Worm (Caenorhabditis elegans) whole organism, L1 larva: Measurements from ENCODE around the gene T22D1.3.

Experiments
- C04F5.9 ChIP-seq: sonication (generic microtip); optimal IDR thresholded peaks from 2 replicates; lab custom pipeline; 2016; ENCODE audit warnings: missing genetic modification characterization, missing compliant biosample characterization
- ama-1 ChIP-seq: fragments of 150-350 bp; optimal IDR thresholded peaks from 2 replicates; lab custom pipeline; 2014
- ceh-63 ChIP-seq: fragments of 200-800 bp; sonication (Bioruptor generic); optimal IDR thresholded peaks from 2 replicates; lab custom pipeline; 2018; ENCODE audit warnings: mild to moderate bottlenecking, missing genetic modification characterization, missing compliant biosample characterization
- ceh-82 ChIP-seq, 3 experiments: fragments of 150-350 bp in 1 of 3; sonication (generic microtip) in 2 of 3; optimal IDR thresholded peaks; 2 replicates each; lab custom pipeline; 2014 to 2017; ENCODE audit warnings: missing biosample characterization in 3 of 3, missing genetic modification characterization in 3 of 3
- ces-1 ChIP-seq: fragments of 150-350 bp; optimal IDR thresholded peaks from 2 replicates; lab custom pipeline; 2014; ENCODE audit warnings: missing biosample characterization, missing genetic modification reagents, missing genetic modification characterization
- dpl-1 ChIP-seq, 3 experiments: fragments of 150-350 bp in 2 of 3; sonication (generic microtip) in 1 of 3; optimal IDR thresholded peaks; 2 replicates each; lab custom pipeline; 2014 to 2017; ENCODE audit warnings: missing biosample characterization in 3 of 3, missing genetic modification characterization in 3 of 3, missing genetic modification reagents in 3 of 3
- dsc-1 ChIP-seq: sonication (generic microtip); optimal IDR thresholded peaks from 2 replicates; lab custom pipeline; 2016; ENCODE audit warnings: mild to moderate bottlenecking, missing genetic modification characterization, missing compliant biosample characterization
- efl-1 ChIP-seq, 4 experiments: fragments of 150-350 bp; optimal IDR thresholded peaks in 3 of 4; peaks in 1 of 4; 1 replicate in 1 of 4; 2 replicates in 3 of 4; lab custom pipeline; 2014; ENCODE audit warnings: missing biosample characterization in 2 of 4, missing genetic modification characterization in 2 of 4, missing genetic modification reagents in 2 of 4
- egl-13 ChIP-seq: sonication (generic microtip); optimal IDR thresholded peaks from 2 replicates; lab custom pipeline; 2016; ENCODE audit warnings: missing genotype, missing genetic modification reagents, missing genetic modification characterization, missing compliant biosample characterization
- ets-5 ChIP-seq: fragments of 200-800 bp; sonication (Bioruptor generic); IDR thresholded peaks from 2 replicates; pipeline ENCODE4 v1.3.6; 2022; ENCODE audit warnings: missing genetic modification characterization, missing compliant biosample characterization
- fkh-10 ChIP-seq: sonication (generic microtip); optimal IDR thresholded peaks from 2 replicates; lab custom pipeline; 2017; ENCODE audit warnings: missing biosample characterization, missing genetic modification reagents, missing genetic modification characterization
- fkh-4 ChIP-seq: sonication (generic microtip); optimal IDR thresholded peaks from 2 replicates; lab custom pipeline; 2016; ENCODE audit warnings: missing compliant biosample characterization, missing genetic modification characterization, borderline replicate concordance
- fkh-8 ChIP-seq: sonication (generic microtip); optimal IDR thresholded peaks from 2 replicates; lab custom pipeline; 2016; ENCODE audit warnings: mild to moderate bottlenecking, missing genetic modification characterization, missing compliant biosample characterization
- hlh-4 ChIP-seq: sonication (generic microtip); optimal IDR thresholded peaks from 2 replicates; lab custom pipeline; 2016; ENCODE audit warnings: mild to moderate bottlenecking, missing genetic modification characterization, missing compliant biosample characterization
- irx-1 ChIP-seq: sonication (generic microtip); optimal IDR thresholded peaks from 2 replicates; lab custom pipeline; 2016; ENCODE audit warnings: missing genetic modification characterization, missing compliant biosample characterization
- isw-1 ChIP-seq: fragments of 200-800 bp; sonication (Bioruptor generic); IDR thresholded peaks from 2 replicates; pipeline ENCODE4 v1.3.6; 2022; ENCODE audit warnings: missing genetic modification characterization, missing compliant biosample characterization
- jun-1 ChIP-seq: fragments of 150-350 bp; optimal IDR thresholded peaks from 2 replicates; lab custom pipeline; 2014; ENCODE audit warnings: missing biosample characterization, missing genetic modification reagents, missing genetic modification characterization
- lin-14 ChIP-seq: fragments of 200-800 bp; sonication (Bioruptor generic); optimal IDR thresholded peaks from 2 replicates; lab custom pipeline; 2018; ENCODE audit warnings: mild to moderate bottlenecking, missing genetic modification characterization, moderate library complexity, missing compliant biosample characterization
- lin-35 ChIP-seq, 2 experiments: fragments of 150-350 bp; optimal IDR thresholded peaks; 2 replicates each; lab custom pipeline; 2014; ENCODE audit warnings: missing biosample characterization in 2 of 2, missing genetic modification characterization in 2 of 2, missing genetic modification reagents in 2 of 2
- lir-3 ChIP-seq: sonication (generic microtip); optimal IDR thresholded peaks from 2 replicates; lab custom pipeline; 2016; ENCODE audit warnings: mild to moderate bottlenecking, missing genetic modification characterization, moderate library complexity, missing compliant biosample characterization; ENCODE audit not compliant: poor library complexity
- lsy-2 ChIP-seq, 2 experiments: fragments of 150-350 bp; optimal IDR thresholded peaks; 2 replicates each; lab custom pipeline; 2014; ENCODE audit warnings: missing biosample characterization in 2 of 2, missing genetic modification characterization in 2 of 2
- nhr-20 ChIP-seq: sonication (generic microtip); optimal IDR thresholded peaks from 2 replicates; lab custom pipeline; 2016; ENCODE audit warnings: mild to moderate bottlenecking, missing genetic modification characterization, missing compliant biosample characterization
- nhr-47 ChIP-seq: sonication (generic microtip); optimal IDR thresholded peaks from 2 replicates; lab custom pipeline; 2016; ENCODE audit warnings: mild to moderate bottlenecking, missing genetic modification characterization, moderate library complexity, missing compliant biosample characterization
- nhr-71 ChIP-seq: sonication (generic microtip); optimal IDR thresholded peaks from 2 replicates; lab custom pipeline; 2016; ENCODE audit warnings: mild to moderate bottlenecking, missing genetic modification characterization, moderate library complexity, missing compliant biosample characterization
- nhr-76 ChIP-seq: sonication (generic microtip); optimal IDR thresholded peaks from 2 replicates; lab custom pipeline; 2017; ENCODE audit warnings: missing biosample characterization, missing genetic modification characterization
- nhr-77 ChIP-seq: fragments of 150-350 bp; optimal IDR thresholded peaks from 2 replicates; lab custom pipeline; 2014; ENCODE audit warnings: missing biosample characterization, missing genetic modification characterization
- nhr-84 ChIP-seq: sonication (generic microtip); optimal IDR thresholded peaks from 2 replicates; lab custom pipeline; 2017; ENCODE audit warnings: missing biosample characterization, missing genetic modification characterization
- nhr-85 ChIP-seq: sonication (generic microtip); peaks from one replicate; lab custom pipeline; 2016; ENCODE audit warnings: missing genetic modification characterization, inconsistent platforms, missing compliant biosample characterization
- pax-3 ChIP-seq: fragments of 200-800 bp; sonication (Bioruptor generic); optimal IDR thresholded peaks from 2 replicates; lab custom pipeline; 2018; ENCODE audit warnings: mild to moderate bottlenecking, missing genetic modification characterization, moderate library complexity, missing compliant biosample characterization
- pqm-1 ChIP-seq: sonication (generic microtip); optimal IDR thresholded peaks from 3 replicates; lab custom pipeline; 2017; ENCODE audit warnings: missing biosample characterization, missing genetic modification characterization
- rnt-1 ChIP-seq: sonication (generic microtip); optimal IDR thresholded peaks from 2 replicates; lab custom pipeline; 2016; ENCODE audit warnings: mild to moderate bottlenecking, missing genetic modification characterization, moderate library complexity, missing compliant biosample characterization
- sox-4 ChIP-seq: sonication (generic microtip); optimal IDR thresholded peaks from 2 replicates; lab custom pipeline; 2016; ENCODE audit warnings: missing genetic modification characterization, missing compliant biosample characterization
- swsn-7 ChIP-seq: sonication (generic microtip); optimal IDR thresholded peaks from 2 replicates; lab custom pipeline; 2016; ENCODE audit warnings: missing genetic modification characterization, missing compliant biosample characterization
- unc-130 ChIP-seq: fragments of 150-350 bp; optimal IDR thresholded peaks from 2 replicates; lab custom pipeline; 2017; ENCODE audit warnings: missing biosample characterization, missing genetic modification characterization, inconsistent platforms
- unc-62 ChIP-seq: fragments of 150-350 bp; optimal IDR thresholded peaks from 2 replicates; lab custom pipeline; 2014; ENCODE audit warnings: missing biosample characterization, missing genetic modification reagents, missing genetic modification characterization
- unc-86 ChIP-seq: sonication (generic microtip); optimal IDR thresholded peaks from 2 replicates; lab custom pipeline; 2016; ENCODE audit warnings: missing genetic modification characterization, missing compliant biosample characterization
- unc-98 ChIP-seq: fragments of 200-800 bp; sonication (Bioruptor generic); IDR thresholded peaks from 2 replicates; pipeline ENCODE4 v1.3.6; 2022; ENCODE audit warnings: missing genetic modification characterization, missing compliant biosample characterization
- zag-1 ChIP-seq: fragments of 150-350 bp; optimal IDR thresholded peaks from 2 replicates; lab custom pipeline; 2014; ENCODE audit warnings: missing biosample characterization, missing genetic modification characterization
- ztf-4 ChIP-seq: fragments of 150-350 bp; optimal IDR thresholded peaks from 2 replicates; lab custom pipeline; 2014; ENCODE audit warnings: missing biosample characterization, missing genetic modification characterization

Gene T22D1.3

ce11 chrIV:6951259-6951658, 37.9 kb downstream of the T22D1.3 start:
- TF ChIP-seq dpl-1 (GFP tag; optimal IDR thresholded peaks at IDR 0.05; lab: Kevin White, UChicago) (no peak), sox-4 (tag; lab: Kevin White, UChicago) (peak; percentile 34), jun-1 (tag; lab: Kevin White, UChicago) (no peak), ama-1 (lab: Kevin White, UChicago) (no peak), ceh-63 (GFP tag; lab: Kevin White, UChicago) (no peak), lsy-2 (tag; optimal IDR thresholded peaks at IDR 0.05; lab: Kevin White, UChicago) (no peak), fkh-4 (tag; lab: Kevin White, UChicago) (no peak), ces-1 (GFP tag; lab: Kevin White, UChicago) (no peak), ceh-82 (tag; optimal IDR thresholded peaks at IDR 0.05; lab: Kevin White, UChicago) (no peak), ztf-4 (no peak), swsn-7 (tag; lab: Kevin White, UChicago) (no peak), nhr-71 (tag; lab: Kevin White, UChicago) (no peak), unc-86 (tag; lab: Kevin White, UChicago) (no peak), unc-62 (GFP tag; lab: Kevin White, UChicago) (no peak), fkh-8 (peak; percentile 49), nhr-84 (tag; lab: Kevin White, UChicago) (no peak), unc-130 (tag; lab: Kevin White, UChicago) (no peak), nhr-76 (tag; lab: Kevin White, UChicago) (no peak), isw-1 (GFP tag; lab: Robert Waterston, UW) (no peak), C04F5.9 (no peak), ets-5 (GFP tag; lab: Robert Waterston, UW) (no peak), dsc-1 (tag; lab: Kevin White, UChicago) (peak; percentile 69), nhr-47 (no peak), pax-3 (tag; lab: Kevin White, UChicago) (no peak), lir-3 (tag; lab: Kevin White, UChicago) (no peak), rnt-1 (no peak), nhr-20 (no peak), lin-35 (GFP tag; optimal IDR thresholded peaks at IDR 0.05; lab: Kevin White, UChicago) (no peak), hlh-4 (tag; lab: Kevin White, UChicago) (no peak), zag-1 (tag; lab: Kevin White, UChicago) (no peak), efl-1 (optimal IDR thresholded peaks at IDR 0.05; lab: Kevin White, UChicago) (no peak), efl-1 (GFP tag; optimal IDR thresholded peaks at IDR 0.05 in 1 of 2; lab: Kevin White, UChicago) (peak in 1 of 2 experiments; percentile 70)

DNA sequence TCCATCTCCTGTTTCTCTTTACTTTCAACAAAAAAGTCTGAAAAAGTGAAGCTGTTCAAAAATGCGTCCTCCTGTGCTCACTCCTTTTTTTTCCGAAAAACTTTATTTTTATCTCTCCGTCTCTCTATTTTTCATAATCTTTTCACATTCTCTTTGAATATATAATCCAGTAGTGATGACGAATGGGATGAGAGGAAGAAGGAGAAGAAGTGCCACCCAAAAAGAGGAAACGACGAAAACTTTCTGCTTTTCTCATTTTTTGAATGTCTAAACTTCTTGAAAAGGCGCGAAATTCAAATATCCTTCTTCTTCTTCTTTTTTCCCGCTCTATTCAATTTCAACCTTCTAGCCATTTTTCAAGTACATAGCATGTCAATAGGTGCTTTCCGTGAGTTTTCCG, 41.3 kb downstream of the T22D1.3 start:
- TF ChIP-seq fkh-4 (tag; lab: Kevin White, UChicago) (no peak), lin-14 (GFP tag; lab: Kevin White, UChicago) (peak; percentile 79), egl-13 (tag; lab: Kevin White, UChicago) (peak; percentile 10), isw-1 (GFP tag; lab: Robert Waterston, UW) (peak; percentile 8; the same call in 1 of the 2 replicates), nhr-85 (no peak), lin-35 (GFP tag; optimal IDR thresholded peaks at IDR 0.05; lab: Kevin White, UChicago) (peak in 1 of 2 experiments; percentile 17), dpl-1 (GFP tag; optimal IDR thresholded peaks at IDR 0.05; lab: Kevin White, UChicago) (peak in 1 of 3 experiments; percentile 45), lsy-2 (tag; optimal IDR thresholded peaks at IDR 0.05; lab: Kevin White, UChicago) (peak in 1 of 2 experiments; percentile 35), nhr-71 (tag; lab: Kevin White, UChicago) (peak; percentile 22), irx-1 (peak; percentile 37), fkh-10 (GFP tag; lab: Kevin White, UChicago) (peak; percentile 95), nhr-47 (peak; percentile 24), nhr-77 (tag; lab: Kevin White, UChicago) (no peak), pqm-1 (no peak), unc-98 (no peak), unc-86 (tag; lab: Kevin White, UChicago) (peak; percentile 59), efl-1 (optimal IDR thresholded peaks at IDR 0.05; lab: Kevin White, UChicago) (peak in 1 of 2 experiments; percentile 43), efl-1 (GFP tag; optimal IDR thresholded peaks at IDR 0.05 in 1 of 2; lab: Kevin White, UChicago) (peak in 1 of 2 experiments; percentile 41)
- TF ChIP-seq, all 84 proteins: peak for 12
